Fruit fly (Drosophila melanogaster): ENCODE results near the gene CG7049.
A peak's percentile ranks its signal among the peaks of the same experiment; 100 is the strongest.

Gene CG7049

dm6 chr3L:131151-131997 lies 44.7 kb downstream of the CG7049 start (continued):
- no peak for TF ChIP-seq crc (GFP tag; optimal IDR thresholded peaks at IDR 0.05)
- TF ChIP-seq CG11696 (GFP tag; IDR thresholded peaks at IDR 0.05), result no peak
- no peak for TF ChIP-seq mam (GFP tag; optimal IDR thresholded peaks at IDR 0.05)
- TF ChIP-seq CG1529 (GFP tag; optimal IDR thresholded peaks at IDR 0.05), result peak; percentile 39
- peak; percentile 52 for TF ChIP-seq caup (GFP tag; optimal IDR thresholded peaks at IDR 0.05; ENCODE audit: severe bottlenecking)
- no peak for TF ChIP-seq CG4404 (GFP tag; IDR thresholded peaks at IDR 0.05)
- no peak for TF ChIP-seq Dip3 (GFP tag; optimal IDR thresholded peaks at IDR 0.05)
- peak; percentile 62 for TF ChIP-seq PHDP (tag; optimal IDR thresholded peaks at IDR 0.05)
- no peak for TF ChIP-seq wor (GFP tag; IDR thresholded peaks at IDR 0.05)
- peak; percentile 96 for TF ChIP-seq CG6175 (GFP tag; IDR thresholded peaks at IDR 0.05)
- no peak for TF ChIP-seq Myb (GFP tag; optimal IDR thresholded peaks at IDR 0.05)
- TF ChIP-seq crol (GFP tag; IDR thresholded peaks at IDR 0.05), result peak; percentile 82
- TF ChIP-seq jumu (GFP tag; optimal IDR thresholded peaks at IDR 0.05), result no peak
- no peak for TF ChIP-seq Doc3 (GFP tag; IDR thresholded peaks at IDR 0.05; ENCODE audit: partially characterized antibody)
- TF ChIP-seq lov (optimal IDR thresholded peaks at IDR 0.05), result no peak
- TF ChIP-seq lov (GFP tag; IDR thresholded peaks at IDR 0.05), result no peak
- TF ChIP-seq pros (GFP tag; optimal IDR thresholded peaks at IDR 0.05), result peak; percentile 99
- TF ChIP-seq CG7786 (GFP tag; optimal IDR thresholded peaks at IDR 0.05), result no peak
- TF ChIP-seq Drgx (GFP tag; IDR thresholded peaks at IDR 0.05), result peak; percentile 77
- TF ChIP-seq CG15269 (tag; optimal IDR thresholded peaks at IDR 0.05), result peak; percentile 33
- peak; percentile 91 for TF ChIP-seq Jarid2 (GFP tag; optimal IDR thresholded peaks at IDR 0.05)
- peak; percentile 54 for TF ChIP-seq exex (tag; optimal IDR thresholded peaks at IDR 0.05)
- TF ChIP-seq hkb (optimal IDR thresholded peaks at IDR 0.05), result no peak
- TF ChIP-seq hkb (GFP tag; IDR thresholded peaks at IDR 0.05), result peak; percentile 48; the same call in 1 of the 2 replicates
- no peak for TF ChIP-seq fu2 (GFP tag; optimal IDR thresholded peaks at IDR 0.05)
- no peak for TF ChIP-seq Mrtf (GFP tag; IDR thresholded peaks at IDR 0.05)
- no peak for TF ChIP-seq Xbp1 (GFP tag; optimal IDR thresholded peaks at IDR 0.05)
- no peak for TF ChIP-seq CG31388 (GFP tag; optimal IDR thresholded peaks at IDR 0.05)
- 0 out of 2 replicates have a peak, but pooled peaks have one; percentile 7 for TF ChIP-seq CG6689 (GFP tag; IDR thresholded peaks at IDR 0.05)
- peak; percentile 53; the same call in 1 of the 3 replicates for TF ChIP-seq CG2199 (GFP tag; IDR thresholded peaks at IDR 0.05)
- no peak for TF ChIP-seq dan (GFP tag; IDR thresholded peaks at IDR 0.05)
- TF ChIP-seq Hand (GFP tag; optimal IDR thresholded peaks at IDR 0.05), result peak; percentile 57
- no peak for TF ChIP-seq CG5245 (GFP tag; optimal IDR thresholded peaks at IDR 0.05)
- TF ChIP-seq Xrp1 (GFP tag; IDR thresholded peaks at IDR 0.05), result peak; percentile 5; the same call in 1 of the 2 replicates
- TF ChIP-seq CG2889 (GFP tag; IDR thresholded peaks at IDR 0.05), result no peak
- TF ChIP-seq hb (GFP tag; IDR thresholded peaks at IDR 0.05; ENCODE audit: partially characterized antibody), result no peak
- peak; percentile 61; the same call in 2 of the 3 replicates for TF ChIP-seq Opbp (GFP tag; IDR thresholded peaks at IDR 0.05; ENCODE audit: partially characterized antibody)
- peak; percentile 36 for TF ChIP-seq CG11504 (tag; optimal IDR thresholded peaks at IDR 0.05)
- no peak for TF ChIP-seq bowl (GFP tag; IDR thresholded peaks at IDR 0.05)
- TF ChIP-seq ci (GFP tag; IDR thresholded peaks at IDR 0.05), result peak; percentile 66

- TF ChIP-seq eve (GFP tag; optimal IDR thresholded peaks at IDR 0.05) (peak in 1 of 2 experiments; percentile 83), Stat92E (GFP tag; optimal IDR thresholded peaks at IDR 0.05) (peak in 1 of 3 experiments; percentile 36), Ets65A (GFP tag) (peak; percentile 29), CG4360 (GFP tag; IDR thresholded peaks at IDR 0.05) (peak; percentile 88), CG3995 (GFP tag; optimal IDR thresholded peaks at IDR 0.05) (no peak), Blimp-1 (GFP tag; optimal IDR thresholded peaks at IDR 0.05) (peak; percentile 42), CG10321 (GFP tag; IDR thresholded peaks at IDR 0.05) (no peak), ci (GFP tag; IDR thresholded peaks at IDR 0.05) (0 out of 3 replicates have a peak, but pooled peaks have one; percentile 17)
Measured at dm6 chr3L:130798-131150, 45.3 kb downstream of the CG7049 start.
